Worm (Caenorhabditis elegans) whole organism, early embryonic: ENCODE results near the gene F41G4.8.

ENCODE experiments used
- F13C5.2 ChIP-seq: sonication (generic microtip); optimal IDR thresholded peaks from 2 replicates; lab custom pipeline; 2017; ENCODE audit warnings: mild to moderate bottlenecking, missing genetic modification characterization, inconsistent platforms, missing compliant biosample characterization
- aly-1 ChIP-seq: sonication (generic microtip); optimal IDR thresholded peaks from 2 replicates; lab custom pipeline; 2016; ENCODE audit warnings: missing genetic modification characterization, missing compliant biosample characterization
- ama-1 ChIP-seq: fragments of 150-350 bp; optimal IDR thresholded peaks from 2 replicates; lab custom pipeline; 2014
- ceh-13 ChIP-seq: fragments of 200-800 bp; sonication (Bioruptor generic); optimal IDR thresholded peaks from 2 replicates; lab custom pipeline; 2018; ENCODE audit warnings: mild to moderate bottlenecking, missing genetic modification characterization, missing compliant biosample characterization
- ceh-36 ChIP-seq: sonication (generic microtip); optimal IDR thresholded peaks from 2 replicates; lab custom pipeline; 2016; ENCODE audit warnings: missing genetic modification characterization, inconsistent platforms, missing compliant biosample characterization
- ets-7 ChIP-seq: sonication (generic microtip); optimal IDR thresholded peaks from 2 replicates; lab custom pipeline; 2016; ENCODE audit warnings: missing genotype, missing genetic modification characterization, missing compliant biosample characterization
- hmbx-1 ChIP-seq: sonication (generic microtip); optimal IDR thresholded peaks from 2 replicates; lab custom pipeline; 2016; ENCODE audit warnings: mild to moderate bottlenecking, missing genetic modification characterization, missing compliant biosample characterization
- hnd-1 ChIP-seq: sonication (generic microtip); optimal IDR thresholded peaks from 2 replicates; lab custom pipeline; 2016; ENCODE audit warnings: missing genetic modification characterization, missing compliant biosample characterization
- sea-1 ChIP-seq: fragments of 200-800 bp; sonication (Bioruptor generic); conservative IDR thresholded peaks from 2 replicates; pipeline ENCODE4 v1.3.6; 2022; ENCODE audit warnings: missing genetic modification characterization, missing compliant biosample characterization
- tbx-37 ChIP-seq: fragments of 200-800 bp; sonication (Bioruptor generic); conservative IDR thresholded peaks from 2 replicates; pipeline ENCODE4 v1.3.6; 2022; ENCODE audit warnings: missing genetic modification reagents, missing genetic modification characterization, missing compliant biosample characterization
- tra-4 ChIP-seq: sonication (generic microtip); optimal IDR thresholded peaks from 2 replicates; lab custom pipeline; 2017; ENCODE audit warnings: missing genetic modification characterization, missing compliant biosample characterization

- TF ChIP-seq sea-1 (GFP tag; lab: Robert Waterston, UW) (no peak), hmbx-1 (tag; lab: Kevin White, UChicago) (no peak), F13C5.2 (no peak), aly-1 (tag; lab: Kevin White, UChicago) (no peak), ets-7 (tag; lab: Kevin White, UChicago) (no peak), ama-1 (lab: Kevin White, UChicago) (no peak), tra-4 (tag; lab: Kevin White, UChicago) (no peak), hnd-1 (tag; lab: Kevin White, UChicago) (no peak), ceh-13 (GFP tag; lab: Kevin White, UChicago) (no peak), ceh-36 (tag; lab: Kevin White, UChicago) (no peak), tbx-37 (GFP tag; lab: Robert Waterston, UW) (no peak)
Measured at ce11 chrX:16818271-16818670, 26.6 kb downstream of the F41G4.8 start.
